Fruit fly (Drosophila melanogaster) whole organism, embryonic: ENCODE data around the gene CG2540.
A peak's percentile ranks its signal among the peaks of the same experiment; 100 is the strongest.

Experiments
- Aef1 ChIP-seq: fragments of 200-800 bp; sonication (Bioruptor generic); IDR thresholded peaks from 3 replicates; pipeline ENCODE4 v1.3.6; 2022; ENCODE audit warnings: missing biosample characterization, missing genetic modification characterization
- CG10274 ChIP-seq: fragments of 200-800 bp; sonication (Bioruptor generic); optimal IDR thresholded peaks from 3 replicates; lab custom pipeline; 2017; ENCODE audit warnings: missing biosample characterization, mild to moderate bottlenecking, missing genetic modification characterization
- CG10462 ChIP-seq: fragments of 200-800 bp; sonication (Bioruptor generic); optimal IDR thresholded peaks from 2 replicates; lab custom pipeline; 2016; ENCODE audit warnings: missing biosample characterization, missing genetic modification characterization
- CG10979 ChIP-seq: fragments of 200-800 bp; sonication (Bioruptor generic); optimal IDR thresholded peaks from 2 replicates; lab custom pipeline; 2018; ENCODE audit warnings: missing biosample characterization, mild to moderate bottlenecking, missing genetic modification characterization, moderate library complexity
- CG12219 ChIP-seq: fragments of 200-800 bp; sonication (Bioruptor generic); optimal IDR thresholded peaks from 3 replicates; lab custom pipeline; 2018; ENCODE audit warnings: missing biosample characterization, mild to moderate bottlenecking, missing genetic modification characterization
- CG12299 ChIP-seq: fragments of 200-800 bp; sonication (Bioruptor generic); optimal IDR thresholded peaks from 2 replicates; lab custom pipeline; 2018; ENCODE audit warnings: missing biosample characterization, mild to moderate bottlenecking, missing genetic modification characterization
- CG14441 ChIP-seq: fragments of 200-800 bp; sonication (Bioruptor generic); IDR thresholded peaks from 2 replicates; pipeline ENCODE4 v1.3.6; 2022; ENCODE audit warnings: missing biosample characterization, missing genetic modification characterization
- CG15269 ChIP-seq: fragments of 200-800 bp; sonication (Bioruptor generic); optimal IDR thresholded peaks from 2 replicates; lab custom pipeline; 2018; ENCODE audit warnings: missing biosample characterization, mild to moderate bottlenecking, missing genetic modification characterization, moderate library complexity
- CG17385 ChIP-seq: fragments of 200-800 bp; sonication (Bioruptor generic); optimal IDR thresholded peaks from 3 replicates; lab custom pipeline; 2018; ENCODE audit warnings: missing biosample characterization, mild to moderate bottlenecking, missing genetic modification characterization
- CG17568 ChIP-seq: fragments of 200-800 bp; sonication (Bioruptor generic); optimal IDR thresholded peaks from 2 replicates; lab custom pipeline; 2018; ENCODE audit warnings: missing biosample characterization, mild to moderate bottlenecking, missing genetic modification characterization, moderate library complexity
- CG18764 ChIP-seq: fragments of 200-800 bp; sonication (Bioruptor generic); optimal IDR thresholded peaks from 3 replicates; lab custom pipeline; 2016; ENCODE audit warnings: missing biosample characterization, missing genetic modification characterization
- CG2116 ChIP-seq: fragments of 200-800 bp; sonication (Bioruptor generic); optimal IDR thresholded peaks from 3 replicates; lab custom pipeline; 2018; ENCODE audit warnings: missing biosample characterization, mild to moderate bottlenecking, missing genetic modification characterization
- CG32767 ChIP-seq: fragments of 200-800 bp; sonication (Bioruptor generic); IDR thresholded peaks from 2 replicates; pipeline ENCODE4 v1.3.6; 2022; ENCODE audit warnings: missing biosample characterization, missing genetic modification characterization
- CG4707 ChIP-seq: fragments of 200-800 bp; sonication (Bioruptor generic); optimal IDR thresholded peaks from 2 replicates; lab custom pipeline; 2018; ENCODE audit warnings: missing biosample characterization, mild to moderate bottlenecking, missing genetic modification characterization, moderate library complexity
- CG5180 ChIP-seq: fragments of 200-800 bp; sonication (Bioruptor generic); optimal IDR thresholded peaks from 3 replicates; lab custom pipeline; 2017; ENCODE audit warnings: missing biosample characterization, missing genetic modification characterization, mild to moderate bottlenecking, moderate library complexity, missing genetic modification reagents
- CG5245 ChIP-seq: fragments of 200-800 bp; sonication (Bioruptor generic); optimal IDR thresholded peaks from 3 replicates; lab custom pipeline; 2016; ENCODE audit warnings: missing biosample characterization, missing genetic modification characterization
- CG7745 ChIP-seq: fragments of 200-800 bp; sonication (Bioruptor generic); optimal IDR thresholded peaks from 2 replicates; lab custom pipeline; 2018; ENCODE audit warnings: missing biosample characterization, mild to moderate bottlenecking, missing genetic modification characterization, moderate library complexity
- CG7839 ChIP-seq: fragments of 200-800 bp; sonication (Bioruptor generic); optimal IDR thresholded peaks from 3 replicates; lab custom pipeline; 2018; ENCODE audit warnings: missing biosample characterization, mild to moderate bottlenecking, missing genetic modification characterization, moderate library complexity
- CHES-1-like ChIP-seq: fragments of 200-800 bp; sonication (Bioruptor generic); optimal IDR thresholded peaks from 2 replicates; lab custom pipeline; 2016; ENCODE audit warnings: missing biosample characterization, missing genetic modification characterization
- Dad ChIP-seq: fragments of 200-800 bp; sonication (Bioruptor generic); optimal IDR thresholded peaks from 3 replicates; lab custom pipeline; 2016; ENCODE audit warnings: missing biosample characterization, missing genetic modification characterization
- E2f1 ChIP-seq: fragments of 200-800 bp; sonication (Bioruptor generic); IDR thresholded peaks from 2 replicates; pipeline ENCODE4 v1.3.6; 2022; ENCODE audit warnings: missing biosample characterization, missing genetic modification characterization
- Ets97D ChIP-seq: fragments of 200-800 bp; sonication (Bioruptor generic); optimal IDR thresholded peaks from 3 replicates; lab custom pipeline; 2016; ENCODE audit warnings: missing biosample characterization, missing genetic modification characterization
- GATAe ChIP-seq: fragments of 200-800 bp; sonication (Bioruptor generic); conservative IDR thresholded peaks from 2 replicates; pipeline ENCODE4 v1.3.6; 2022; ENCODE audit warnings: missing biosample characterization, missing genetic modification characterization
- H2.0 ChIP-seq: fragments of 200-800 bp; sonication (Bioruptor generic); IDR thresholded peaks from 2 replicates; pipeline ENCODE4 v1.3.6; 2022; ENCODE audit warnings: missing biosample characterization, missing genetic modification characterization
- NfI ChIP-seq: fragments of 200-800 bp; sonication (Bioruptor generic); optimal IDR thresholded peaks from 3 replicates; lab custom pipeline; 2018; ENCODE audit warnings: missing biosample characterization, mild to moderate bottlenecking, missing genetic modification characterization, moderate library complexity
- Poxn ChIP-seq: fragments of 200-800 bp; sonication (Bioruptor generic); IDR thresholded peaks from 2 replicates; pipeline ENCODE4 v1.3.6; 2022; ENCODE audit warnings: missing biosample characterization, missing genetic modification characterization
- Ptx1 ChIP-seq: fragments of 200-800 bp; sonication (Bioruptor generic); IDR thresholded peaks from 2 replicates; pipeline ENCODE4 v1.3.6; 2022; ENCODE audit warnings: missing biosample characterization, missing genetic modification characterization
- Rfx ChIP-seq: fragments of 200-800 bp; sonication (Bioruptor generic); IDR thresholded peaks from 2 replicates; pipeline ENCODE4 v1.3.6; 2022; ENCODE audit warnings: missing biosample characterization, missing genetic modification characterization
- Side ChIP-seq: fragments of 200-800 bp; sonication (Bioruptor generic); optimal IDR thresholded peaks from 2 replicates; lab custom pipeline; 2016; ENCODE audit warnings: missing biosample characterization, missing genetic modification characterization
- Ssrp ChIP-seq: fragments of 200-800 bp; sonication (Bioruptor generic); optimal IDR thresholded peaks from 2 replicates; lab custom pipeline; 2018; ENCODE audit warnings: missing biosample characterization, mild to moderate bottlenecking, missing genetic modification characterization, moderate library complexity
- Xbp1 ChIP-seq: fragments of 200-800 bp; sonication (Bioruptor generic); optimal IDR thresholded peaks from 3 replicates; lab custom pipeline; 2016; ENCODE audit warnings: missing biosample characterization, mild to moderate bottlenecking, missing genetic modification characterization
- bowl ChIP-seq: fragments of 200-800 bp; sonication (Bioruptor generic); IDR thresholded peaks from 2 replicates; pipeline ENCODE4 v1.3.6; 2022; ENCODE audit warnings: missing biosample characterization, missing genetic modification characterization
- cg ChIP-seq: fragments of 200-800 bp; sonication (Bioruptor generic); optimal IDR thresholded peaks from 3 replicates; lab custom pipeline; 2019; ENCODE audit warnings: missing biosample characterization, mild to moderate bottlenecking, missing genetic modification characterization, moderate library complexity
- dysf ChIP-seq: fragments of 200-800 bp; sonication (Bioruptor generic); IDR thresholded peaks from 3 replicates; pipeline ENCODE4 v1.3.6; 2022; ENCODE audit warnings: missing biosample characterization, missing genetic modification characterization
- en ChIP-seq: fragments of 200-800 bp; sonication (Bioruptor generic); optimal IDR thresholded peaks from 2 replicates; lab custom pipeline; 2016; ENCODE audit warnings: missing biosample characterization, missing genetic modification characterization
- exex ChIP-seq: fragments of 200-800 bp; sonication (Bioruptor generic); optimal IDR thresholded peaks from 4 replicates; lab custom pipeline; 2018; ENCODE audit warnings: missing biosample characterization, mild to moderate bottlenecking, missing genetic modification characterization, moderate library complexity
- fd3F ChIP-seq: fragments of 200-800 bp; sonication (Bioruptor generic); optimal IDR thresholded peaks from 2 replicates; lab custom pipeline; 2018; ENCODE audit warnings: missing biosample characterization, mild to moderate bottlenecking, missing genetic modification characterization, moderate library complexity
- gem ChIP-seq: fragments of 200-800 bp; sonication (Bioruptor generic); optimal IDR thresholded peaks from 2 replicates; lab custom pipeline; 2019; ENCODE audit warnings: missing biosample characterization, mild to moderate bottlenecking, missing genetic modification characterization, moderate library complexity
- gro ChIP-seq: fragments of 200-800 bp; sonication (Bioruptor generic); optimal IDR thresholded peaks from 2 replicates; lab custom pipeline; 2016; ENCODE audit warnings: missing biosample characterization, missing genetic modification characterization
- hkb ChIP-seq, 2 experiments: fragments of 200-800 bp in 1 of 2; fragments of >200 bp in 1 of 2; sonication (Bioruptor generic) in 1 of 2; IDR thresholded peaks in 1 of 2; optimal IDR thresholded peaks in 1 of 2; 2 replicates each; pipeline versions ENCODE4 v1.3.6 to Lab custom; 2017 to 2022; ENCODE audit warnings: missing biosample characterization in 1 of 2, missing genetic modification characterization in 1 of 2
- knrl ChIP-seq: fragments of 200-800 bp; sonication (Bioruptor generic); IDR thresholded peaks from 3 replicates; pipeline ENCODE4 v1.3.6; 2022; ENCODE audit warnings: missing biosample characterization, missing genetic modification characterization; ENCODE audit not compliant: partially characterized antibody
- lilli ChIP-seq: fragments of 200-800 bp; sonication (Bioruptor generic); optimal IDR thresholded peaks from 3 replicates; lab custom pipeline; 2016; ENCODE audit warnings: missing biosample characterization, missing genetic modification characterization
- nom ChIP-seq: fragments of 200-800 bp; sonication (Bioruptor generic); optimal IDR thresholded peaks from 2 replicates; lab custom pipeline; 2017; ENCODE audit warnings: missing biosample characterization, missing genetic modification characterization, mild to moderate bottlenecking, moderate library complexity, missing genetic modification reagents
- sens ChIP-seq: fragments of 200-800 bp; sonication (Bioruptor generic); peaks from one replicate; lab custom pipeline; 2016; ENCODE audit warnings: missing biosample characterization, missing genetic modification characterization
- sens-2 ChIP-seq: fragments of 200-800 bp; sonication (Bioruptor generic); IDR thresholded peaks from 2 replicates; pipeline ENCODE4 v1.3.6; 2022; ENCODE audit warnings: missing biosample characterization, missing genetic modification characterization
- sima ChIP-seq: fragments of 200-800 bp; sonication (Bioruptor generic); optimal IDR thresholded peaks from 2 replicates; lab custom pipeline; 2016; ENCODE audit warnings: missing biosample characterization, missing genetic modification characterization
- sug ChIP-seq: fragments of 200-800 bp; optimal IDR thresholded peaks from 2 replicates; lab custom pipeline; 2019; ENCODE audit warnings: missing biosample characterization, mild to moderate bottlenecking, missing genetic modification characterization, moderate library complexity
- tio ChIP-seq: fragments of 200-800 bp; sonication (Bioruptor generic); optimal IDR thresholded peaks from 2 replicates; lab custom pipeline; 2017; ENCODE audit warnings: missing biosample characterization, missing genetic modification characterization, inconsistent platforms
- ttk ChIP-seq: fragments of 200-800 bp; sonication (Bioruptor generic); IDR thresholded peaks from 2 replicates; pipeline ENCODE4 v2.1.2; 2022; ENCODE audit warnings: missing biosample characterization, missing genetic modification characterization
- usp ChIP-seq: fragments of >200 bp; optimal IDR thresholded peaks from 2 replicates; lab custom pipeline; 2017; ENCODE audit warnings: missing biosample characterization, missing genetic modification characterization
- wdn ChIP-seq: fragments of 200-800 bp; sonication (Bioruptor generic); IDR thresholded peaks from 2 replicates; pipeline ENCODE4 v1.3.6; 2022; ENCODE audit warnings: missing biosample characterization, missing genetic modification characterization

The CG2540 gene

dm6 chrX:12653574-12653973 lies 23.9 kb downstream of the CG2540 start, which contains the start of gene CkIalpha (continued):
- TF ChIP-seq CHES-1-like (GFP tag; lab: Kevin White, UChicago): peak; percentile 71
- TF ChIP-seq gro (GFP tag; lab: Kevin White, UChicago): peak; percentile 79
- TF ChIP-seq sens-2: no peak
- no peak for TF ChIP-seq CG17385
- TF ChIP-seq hkb (optimal IDR thresholded peaks at IDR 0.05; lab: Kevin White, UChicago): no peak
- TF ChIP-seq hkb (GFP tag; IDR thresholded peaks at IDR 0.05; lab: Robert Waterston, UW): peak; percentile 59
- TF ChIP-seq CG12299 (tag; lab: Kevin White, UChicago): no peak
- TF ChIP-seq H2.0 (GFP tag; lab: Robert Waterston, UW): peak; percentile 48
- peak; percentile 52 for TF ChIP-seq NfI (GFP tag; lab: Kevin White, UChicago)
- no peak for TF ChIP-seq ttk
- no peak for TF ChIP-seq CG4707
- TF ChIP-seq sug: peak; percentile 56
- TF ChIP-seq sens (GFP tag; lab: Kevin White, UChicago): peak; percentile 89
- no peak for TF ChIP-seq CG17568 (GFP tag; lab: Kevin White, UChicago)
- no peak for TF ChIP-seq wdn
- TF ChIP-seq Ptx1: peak; percentile 48
- TF ChIP-seq CG32767: no peak; the same call in 1 of the 2 replicates
- TF ChIP-seq Ssrp (tag; lab: Kevin White, UChicago): no peak
- TF ChIP-seq E2f1 (GFP tag; lab: Robert Waterston, UW): 0 out of 2 replicates have a peak, but pooled peaks have one; percentile 19
- TF ChIP-seq CG10462 (GFP tag; lab: Kevin White, UChicago): no peak
- TF ChIP-seq nom (GFP tag; lab: Kevin White, UChicago): no peak
- TF ChIP-seq CG18764 (GFP tag; lab: Kevin White, UChicago): peak; percentile 15
- TF ChIP-seq Xbp1 (GFP tag; lab: Kevin White, UChicago): peak; percentile 64
- TF ChIP-seq fd3F (GFP tag; lab: Kevin White, UChicago): no peak
- TF ChIP-seq CG14441 (GFP tag; lab: Robert Waterston, UW): peak; percentile 61
- TF ChIP-seq Rfx (GFP tag; lab: Robert Waterston, UW): peak; percentile 83
- peak; percentile 43; the same call in 2 of the 3 replicates for TF ChIP-seq dysf (GFP tag; lab: Robert Waterston, UW)
- TF ChIP-seq CG5245 (GFP tag; lab: Kevin White, UChicago): peak; percentile 25
- TF ChIP-seq CG7839 (tag; lab: Kevin White, UChicago): peak; percentile 25
- peak; percentile 11 for TF ChIP-seq Dad (GFP tag; lab: Kevin White, UChicago)
- no peak for TF ChIP-seq CG5180 (GFP tag; lab: Kevin White, UChicago)
- TF ChIP-seq gem: peak; percentile 22
- no peak for TF ChIP-seq tio
- no peak for TF ChIP-seq CG12219 (GFP tag; lab: Kevin White, UChicago)
- no peak for TF ChIP-seq usp (GFP tag; lab: Kevin White, UChicago)
- peak; percentile 95 for TF ChIP-seq CG2116 (GFP tag; lab: Kevin White, UChicago)
- peak; percentile 77 for TF ChIP-seq lilli (GFP tag; lab: Kevin White, UChicago)
- TF ChIP-seq en (GFP tag; lab: Kevin White, UChicago): no peak
- TF ChIP-seq CG7745 (tag; lab: Kevin White, UChicago): no peak
- peak; percentile 63 for TF ChIP-seq Aef1 (GFP tag; lab: Robert Waterston, UW)
- TF ChIP-seq Poxn (GFP tag; lab: Robert Waterston, UW): no peak
- 0 out of 2 replicates have a peak, but pooled peaks have one; percentile 20 for TF ChIP-seq bowl (GFP tag; lab: Robert Waterston, UW)
- no peak for TF ChIP-seq sima
- no peak for TF ChIP-seq CG10979 (tag; lab: Kevin White, UChicago)
- no peak for TF ChIP-seq GATAe (GFP tag; lab: Robert Waterston, UW)
- TF ChIP-seq Side: peak; percentile 15
- no peak for TF ChIP-seq exex
- TF ChIP-seq knrl (GFP tag; lab: Robert Waterston, UW): peak; percentile 98
- TF ChIP-seq Ets97D (GFP tag; lab: Kevin White, UChicago): peak; percentile 89
- TF ChIP-seq cg: no peak
- no peak for TF ChIP-seq CG15269
- TF ChIP-seq CG10274 (GFP tag; lab: Kevin White, UChicago): no peak
